Worm (Caenorhabditis elegans) whole organism, mixed stage, embryonic: ENCODE data around the gene K07C5.2.

Source experiments
- M03D4.4 ChIP-seq: sonication (generic microtip); optimal IDR thresholded peaks from 2 replicates; lab custom pipeline; 2017; ENCODE audit warnings: mild to moderate bottlenecking, missing genetic modification characterization, missing compliant biosample characterization
- bed-3 ChIP-seq: fragments of 200-800 bp; sonication (Bioruptor generic); optimal IDR thresholded peaks from 3 replicates; lab custom pipeline; 2018; ENCODE audit warnings: mild to moderate bottlenecking, missing genetic modification characterization, moderate library complexity, missing compliant biosample characterization
- blmp-1 ChIP-seq: fragments of 150-350 bp; optimal IDR thresholded peaks from 2 replicates; lab custom pipeline; 2014; ENCODE audit warnings: missing biosample characterization, missing genetic modification characterization
- ceh-39 ChIP-seq: fragments of 150-350 bp; optimal IDR thresholded peaks from 2 replicates; lab custom pipeline; 2014; ENCODE audit warnings: missing biosample characterization, missing genetic modification characterization
- ceh-43 ChIP-seq: fragments of 200-800 bp; sonication (Bioruptor generic); optimal IDR thresholded peaks from 2 replicates; lab custom pipeline; 2018; ENCODE audit warnings: mild to moderate bottlenecking, missing genetic modification characterization, moderate library complexity, missing compliant biosample characterization
- ceh-83 ChIP-seq: fragments of 200-800 bp; sonication (Bioruptor generic); optimal IDR thresholded peaks from 2 replicates; lab custom pipeline; 2018; ENCODE audit warnings: mild to moderate bottlenecking, missing genetic modification characterization, missing compliant biosample characterization
- ces-1 ChIP-seq: fragments of 150-350 bp; optimal IDR thresholded peaks from 2 replicates; lab custom pipeline; 2014; ENCODE audit warnings: missing biosample characterization, missing genetic modification reagents, missing genetic modification characterization
- cnd-1 ChIP-seq: fragments of 200-800 bp; sonication (Bioruptor generic); optimal IDR thresholded peaks from 2 replicates; lab custom pipeline; 2018; ENCODE audit warnings: mild to moderate bottlenecking, missing genetic modification characterization, missing compliant biosample characterization
- drap-1 ChIP-seq: fragments of 200-800 bp; sonication (Bioruptor generic); optimal IDR thresholded peaks from 3 replicates; lab custom pipeline; 2018; ENCODE audit warnings: mild to moderate bottlenecking, missing genetic modification characterization, missing compliant biosample characterization
- elt-3 ChIP-seq: fragments of 150-350 bp; optimal IDR thresholded peaks from 2 replicates; lab custom pipeline; 2014; ENCODE audit warnings: missing biosample characterization, missing genetic modification characterization
- flh-1 ChIP-seq: fragments of 200-800 bp; sonication (Bioruptor generic); optimal IDR thresholded peaks from 2 replicates; lab custom pipeline; 2018; ENCODE audit warnings: mild to moderate bottlenecking, missing genetic modification characterization, moderate library complexity, missing compliant biosample characterization
- ham-2 ChIP-seq: fragments of 200-800 bp; sonication (Bioruptor generic); optimal IDR thresholded peaks from 2 replicates; lab custom pipeline; 2018; ENCODE audit warnings: mild to moderate bottlenecking, missing genetic modification characterization, missing compliant biosample characterization
- hlh-1 ChIP-seq: fragments of 150-350 bp; optimal IDR thresholded peaks from 2 replicates; lab custom pipeline; 2014; ENCODE audit warnings: missing biosample characterization, missing genetic modification reagents, missing genetic modification characterization
- lin-13 ChIP-seq: fragments of 150-350 bp; optimal IDR thresholded peaks from 2 replicates; lab custom pipeline; 2014; ENCODE audit warnings: missing biosample characterization, missing genetic modification characterization
- lsy-2 ChIP-seq: fragments of 150-350 bp; optimal IDR thresholded peaks from 2 replicates; lab custom pipeline; 2014; ENCODE audit warnings: missing biosample characterization, missing genetic modification characterization
- mab-5 ChIP-seq: fragments of 150-350 bp; optimal IDR thresholded peaks from 2 replicates; lab custom pipeline; 2014; ENCODE audit warnings: missing biosample characterization, missing genetic modification characterization
- mls-2 ChIP-seq: sonication (generic microtip); optimal IDR thresholded peaks from 2 replicates; lab custom pipeline; 2016; ENCODE audit warnings: mild to moderate bottlenecking, missing genetic modification characterization, moderate library complexity, missing compliant biosample characterization
- nhr-12 ChIP-seq: fragments of 150-350 bp; optimal IDR thresholded peaks from 2 replicates; lab custom pipeline; 2014; ENCODE audit warnings: missing biosample characterization, missing genetic modification characterization
- nhr-2 ChIP-seq: fragments of 150-350 bp; optimal IDR thresholded peaks from 2 replicates; lab custom pipeline; 2014; ENCODE audit warnings: missing biosample characterization, missing genetic modification characterization
- nhr-237 ChIP-seq: fragments of 150-350 bp; optimal IDR thresholded peaks from 2 replicates; lab custom pipeline; 2014; ENCODE audit warnings: missing biosample characterization, missing genetic modification characterization
- nhr-76 ChIP-seq: sonication (generic microtip); optimal IDR thresholded peaks from 2 replicates; lab custom pipeline; 2017; ENCODE audit warnings: missing biosample characterization, missing genetic modification characterization
- pha-4 ChIP-seq: fragments of 150-350 bp; optimal IDR thresholded peaks from 2 replicates; lab custom pipeline; 2018; ENCODE audit warnings: missing biosample characterization, missing genetic modification reagents, missing genetic modification characterization
- sem-2 ChIP-seq: fragments of 200-800 bp; sonication (Bioruptor generic); optimal IDR thresholded peaks from 2 replicates; lab custom pipeline; 2018; ENCODE audit warnings: mild to moderate bottlenecking, missing genetic modification characterization, missing compliant biosample characterization
- snpc-4 ChIP-seq: fragments of 150-350 bp; optimal IDR thresholded peaks from 2 replicates; lab custom pipeline; 2014; ENCODE audit warnings: missing biosample characterization, missing genetic modification characterization
- sptf-1 ChIP-seq: sonication (generic microtip); optimal IDR thresholded peaks from 2 replicates; lab custom pipeline; 2017; ENCODE audit warnings: mild to moderate bottlenecking, missing genetic modification characterization, moderate library complexity, missing compliant biosample characterization
- tbx-8 ChIP-seq: fragments of 200-800 bp; sonication (Bioruptor generic); optimal IDR thresholded peaks from 2 replicates; lab custom pipeline; 2018; ENCODE audit warnings: mild to moderate bottlenecking, missing genetic modification characterization, moderate library complexity, missing compliant biosample characterization
- unc-120 ChIP-seq: sonication (generic microtip); optimal IDR thresholded peaks from 2 replicates; lab custom pipeline; 2017; ENCODE audit warnings: missing genetic modification characterization, missing compliant biosample characterization; ENCODE audit not compliant: poor library complexity, severe bottlenecking
- unc-39 ChIP-seq: fragments of 150-350 bp; optimal IDR thresholded peaks from 2 replicates; lab custom pipeline; 2014; ENCODE audit warnings: missing biosample characterization, missing genetic modification characterization
- unc-62 ChIP-seq: fragments of 150-350 bp; optimal IDR thresholded peaks from 2 replicates; lab custom pipeline; 2014; ENCODE audit warnings: missing biosample characterization, missing genetic modification reagents, missing genetic modification characterization
- zip-8 ChIP-seq: fragments of 150-350 bp; optimal IDR thresholded peaks from 2 replicates; lab custom pipeline; 2014; ENCODE audit warnings: missing biosample characterization, missing genetic modification characterization

Gene K07C5.2

DNA sequence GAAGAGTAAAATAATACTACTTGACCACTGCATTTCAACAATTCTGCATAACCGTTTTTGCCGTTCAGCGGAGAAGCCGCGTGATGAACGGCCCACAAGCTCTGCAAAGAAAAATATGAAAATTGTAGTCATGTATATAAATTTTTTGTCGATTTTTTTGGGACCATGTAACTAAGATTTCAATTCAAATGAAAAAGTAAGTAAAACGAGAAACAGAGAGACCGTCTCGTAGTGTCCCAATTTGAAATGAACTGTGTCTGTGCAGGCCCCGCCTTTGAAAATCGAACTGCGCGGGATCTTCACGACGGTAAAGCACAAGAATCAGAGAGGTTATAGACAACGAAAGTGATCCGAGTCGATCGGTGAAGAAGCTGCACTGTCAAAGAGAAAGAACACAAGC is 7.3 kb upstream of the K07C5.2 start, which contains the start of gene crm-1:
TSS of gene crm-1 (minus strand) at position 101 of the 400 bp plus-strand sequence.
- TF ChIP-seq lsy-2 (tag; lab: Kevin White, UChicago) (no peak), pha-4 (no peak), ceh-39 (tag; lab: Kevin White, UChicago) (no peak), ceh-43 (GFP tag; lab: Kevin White, UChicago) (no peak), cnd-1 (no peak), flh-1 (no peak), lin-13 (no peak), snpc-4 (tag; lab: Kevin White, UChicago) (no peak), sem-2 (GFP tag; lab: Kevin White, UChicago) (no peak), drap-1 (GFP tag; lab: Kevin White, UChicago) (no peak), M03D4.4 (tag; lab: Kevin White, UChicago) (no peak), nhr-76 (tag; lab: Kevin White, UChicago) (no peak), blmp-1 (tag; lab: Kevin White, UChicago) (no peak), elt-3 (tag; lab: Kevin White, UChicago) (no peak), mls-2 (tag; lab: Kevin White, UChicago) (no peak), nhr-237 (tag; lab: Kevin White, UChicago) (no peak), bed-3 (no peak), hlh-1 (tag; lab: Kevin White, UChicago) (no peak)

DNA sequence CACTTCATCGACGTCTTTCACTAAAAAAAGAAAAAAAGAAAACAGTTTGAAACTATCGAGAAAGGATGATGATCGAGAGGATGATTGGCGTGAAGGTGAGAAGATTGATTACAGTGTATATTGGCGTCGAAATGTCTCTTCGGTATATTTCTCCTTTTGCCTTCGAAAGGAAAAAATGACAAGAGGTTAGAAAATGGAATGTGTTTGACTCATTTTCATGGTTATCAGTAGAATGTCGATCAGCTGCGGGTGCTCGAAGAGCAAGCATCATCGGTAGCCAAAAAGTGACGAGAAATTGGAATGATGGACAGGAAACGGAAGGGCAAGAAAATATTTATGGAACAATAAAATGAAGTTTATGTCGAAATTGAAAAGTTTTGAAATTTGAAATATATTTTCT is 5.5 kb upstream of the K07C5.2 start:
- TF ChIP-seq sptf-1 (tag; lab: Kevin White, UChicago): no peak
- TF ChIP-seq cnd-1: no peak
- TF ChIP-seq lin-13: no peak
- TF ChIP-seq zip-8: no peak
- TF ChIP-seq flh-1: no peak
- TF ChIP-seq nhr-12 (tag; lab: Kevin White, UChicago): no peak
- TF ChIP-seq tbx-8 (GFP tag; lab: Kevin White, UChicago): no peak
- no peak for TF ChIP-seq nhr-2 (tag; lab: Kevin White, UChicago)
- TF ChIP-seq ceh-83 (GFP tag; lab: Kevin White, UChicago): no peak
- TF ChIP-seq ces-1 (GFP tag; lab: Kevin White, UChicago): no peak
- no peak for TF ChIP-seq ceh-43 (GFP tag; lab: Kevin White, UChicago)
- no peak for TF ChIP-seq unc-62 (GFP tag; lab: Kevin White, UChicago)
- TF ChIP-seq unc-120 (tag; lab: Kevin White, UChicago): no peak
- no peak for TF ChIP-seq ceh-39 (tag; lab: Kevin White, UChicago)

DNA sequence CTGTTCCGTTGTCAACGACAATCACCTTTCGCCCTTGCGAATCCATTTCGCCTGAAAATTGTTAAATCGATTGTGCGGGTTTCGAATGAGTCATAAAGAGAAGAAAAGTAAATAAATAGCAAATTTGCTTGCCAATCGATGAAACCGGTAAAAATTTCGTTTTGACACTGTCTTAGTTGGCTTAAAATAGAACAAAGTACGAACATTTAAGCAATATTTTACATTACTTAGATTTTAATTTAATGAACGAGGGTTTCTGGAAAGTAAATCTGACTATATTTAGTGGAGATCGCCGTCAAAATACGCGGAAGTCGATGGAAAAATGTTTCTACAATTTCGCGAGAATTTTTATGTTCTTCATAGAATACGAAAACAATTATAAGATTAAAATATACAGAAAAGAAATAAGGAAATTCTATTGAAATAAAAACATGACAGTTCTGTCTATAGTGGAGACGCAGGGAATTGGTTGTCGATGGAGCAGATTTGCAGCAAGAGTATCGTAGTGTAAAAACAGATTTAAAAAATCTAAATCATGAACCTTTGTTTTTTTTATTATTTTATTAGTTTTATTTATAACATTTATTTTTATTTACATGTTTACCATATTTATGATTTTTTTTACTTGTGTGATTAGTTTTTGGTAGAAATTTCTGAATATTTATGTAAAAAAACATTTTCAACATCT is 851 bp upstream of the K07C5.2 start, which contains the start of gene arx-2:
TSS of gene arx-2 (minus strand) at position 51 of the 688 bp plus-strand sequence.
- TF ChIP-seq ces-1 (GFP tag; lab: Kevin White, UChicago): peak; percentile 48
- no peak for TF ChIP-seq hlh-1 (tag; lab: Kevin White, UChicago)
- TF ChIP-seq drap-1 (GFP tag; lab: Kevin White, UChicago): no peak
- TF ChIP-seq nhr-237 (tag; lab: Kevin White, UChicago): peak; percentile 38
- peak; percentile 15 for TF ChIP-seq pha-4
- peak; percentile 16 for TF ChIP-seq lsy-2 (tag; lab: Kevin White, UChicago)
- TF ChIP-seq bed-3: no peak
- peak; percentile 12 for TF ChIP-seq ceh-39 (tag; lab: Kevin White, UChicago)

DNA sequence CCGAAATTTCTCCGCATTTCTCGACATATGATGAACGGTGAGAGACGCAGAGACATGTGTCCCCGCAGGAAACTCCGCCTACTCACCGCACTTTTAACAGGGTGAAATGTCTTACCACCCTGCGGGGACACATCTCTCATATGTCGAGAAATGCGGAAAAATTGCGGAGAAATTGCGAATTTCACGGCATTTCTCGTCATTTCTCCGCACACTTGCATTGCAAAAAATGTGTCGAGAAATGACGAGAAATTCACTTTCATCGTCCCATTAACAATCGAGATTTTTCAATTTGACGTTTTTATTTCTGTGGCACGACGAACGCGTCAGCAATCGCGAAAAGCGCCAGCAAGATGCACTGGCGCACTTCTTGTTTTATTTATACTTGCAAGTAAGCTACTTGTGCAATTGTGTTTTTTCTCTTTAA is 2.6 kb downstream of the K07C5.2 start, which contains the start of gene K07C5.13:
TSS of gene K07C5.13 (plus strand) at position 151 of the 424 bp plus-strand sequence.
- TF ChIP-seq drap-1 (GFP tag; lab: Kevin White, UChicago): peak; percentile 33
- TF ChIP-seq lin-13: peak; percentile 37
- TF ChIP-seq sptf-1 (tag; lab: Kevin White, UChicago): peak; percentile 46
- peak; percentile 25 for TF ChIP-seq cnd-1
- TF ChIP-seq, all 35 proteins: peak for 4; not testable (repeated sequence) for 31

DNA sequence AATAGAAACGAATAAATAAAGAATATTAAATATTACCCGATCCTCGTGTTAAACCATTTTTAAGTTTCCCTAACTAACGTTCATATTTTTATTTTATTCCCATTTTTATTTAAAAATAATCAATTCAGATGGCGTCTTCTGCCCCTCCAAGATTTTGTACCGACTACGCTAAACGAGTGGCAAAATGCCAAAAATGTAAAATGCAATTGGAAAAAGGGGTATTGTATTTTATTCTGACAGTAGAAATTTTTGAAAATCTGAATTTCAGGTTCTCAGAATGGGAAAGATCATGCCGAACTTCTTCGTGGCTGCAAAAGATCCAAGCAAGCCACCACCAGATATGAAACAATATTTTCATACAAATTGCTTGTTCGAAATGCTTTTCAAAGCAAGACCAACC is 3.6 kb downstream of the K07C5.2 start, which contains the start of gene K07C5.3:
TSS of gene K07C5.3 (plus strand) at position 129 of the 400 bp plus-strand sequence.
- TF ChIP-seq snpc-4 (tag; lab: Kevin White, UChicago) (no peak), ceh-39 (tag; lab: Kevin White, UChicago) (no peak), mls-2 (tag; lab: Kevin White, UChicago) (no peak), unc-39 (tag; lab: Kevin White, UChicago) (no peak), ham-2 (GFP tag; lab: Kevin White, UChicago) (no peak), elt-3 (tag; lab: Kevin White, UChicago) (no peak), zip-8 (no peak), nhr-12 (tag; lab: Kevin White, UChicago) (no peak), mab-5 (tag; lab: Kevin White, UChicago) (no peak), bed-3 (no peak), cnd-1 (no peak), flh-1 (no peak), nhr-2 (tag; lab: Kevin White, UChicago) (no peak), lsy-2 (tag; lab: Kevin White, UChicago) (no peak)
- TF ChIP-seq, all 35 proteins: peak for 0
